Worm (Caenorhabditis elegans) whole organism, late embryonic: ENCODE data around the gene dct-6.

Source experiments
- ceh-30 ChIP-seq: fragments of 150-350 bp; optimal IDR thresholded peaks from 2 replicates; lab custom pipeline; 2014; ENCODE audit warnings: missing biosample characterization, missing genetic modification characterization
- tbx-7 ChIP-seq: sonication (generic microtip); optimal IDR thresholded peaks from 2 replicates; lab custom pipeline; 2016; ENCODE audit warnings: missing genotype, missing genetic modification characterization, missing compliant biosample characterization

ce11 chrIII:5988991-5989726, 22.9 kb downstream of the dct-6 start:
- TF ChIP-seq ceh-30 (no peak), tbx-7 (tag; lab: Kevin White, UChicago) (no peak)
